Worm (Caenorhabditis elegans) whole organism, young adult: ENCODE measurements around the gene F40F9.3.

Source experiments
- B0261.1 ChIP-seq: sonication (generic microtip); optimal IDR thresholded peaks from 2 replicates; lab custom pipeline; 2016; ENCODE audit warnings: mild to moderate bottlenecking, missing genetic modification characterization, moderate library complexity, missing compliant biosample characterization
- ama-1 ChIP-seq, 3 experiments: fragments of 150-350 bp in 1 of 3; sonication (generic microtip) in 2 of 3; optimal IDR thresholded peaks; 2 replicates each; lab custom pipeline; 2014 to 2018; ENCODE audit warnings: missing biosample characterization in 2 of 3, missing genetic modification characterization in 2 of 3, missing genetic modification reagents in 2 of 3
- egrh-3 ChIP-seq: fragments of 200-800 bp; sonication (Bioruptor generic); IDR thresholded peaks from 2 replicates; pipeline ENCODE4 v1.3.6; 2022; ENCODE audit warnings: missing genetic modification reagents, missing genetic modification characterization, missing compliant biosample characterization
- lin-40 ChIP-seq: sonication (generic microtip); optimal IDR thresholded peaks from 2 replicates; lab custom pipeline; 2016; ENCODE audit warnings: missing genetic modification characterization, mild to moderate bottlenecking, missing compliant biosample characterization, missing genotype, missing genetic modification reagents
- lin-54 ChIP-seq: fragments of 200-800 bp; sonication (Bioruptor generic); optimal IDR thresholded peaks from 2 replicates; lab custom pipeline; 2018; ENCODE audit warnings: mild to moderate bottlenecking, missing genetic modification characterization, missing compliant biosample characterization
- mcd-1 ChIP-seq: fragments of 200-800 bp; sonication (Bioruptor generic); IDR thresholded peaks from 2 replicates; pipeline ENCODE4 v1.3.6; 2022; ENCODE audit warnings: missing genetic modification reagents, missing genetic modification characterization, missing compliant biosample characterization
- nfya-1 ChIP-seq: sonication (generic microtip); optimal IDR thresholded peaks from 2 replicates; lab custom pipeline; 2017; ENCODE audit warnings: antibody characterized with exemption, missing compliant biosample characterization, missing genetic modification characterization, borderline replicate concordance; ENCODE audit not compliant: insufficient read depth
- nhr-27 ChIP-seq: fragments of 200-800 bp; sonication (Bioruptor generic); optimal IDR thresholded peaks from 2 replicates; lab custom pipeline; 2018; ENCODE audit warnings: mild to moderate bottlenecking, missing genetic modification characterization, moderate library complexity, missing compliant biosample characterization
- pbrm-1 ChIP-seq: fragments of 200-800 bp; sonication (Bioruptor generic); IDR thresholded peaks from 2 replicates; pipeline ENCODE4 v1.3.6; 2022; ENCODE audit warnings: missing genetic modification reagents, missing genetic modification characterization, missing compliant biosample characterization
- rcor-1 ChIP-seq: fragments of 200-800 bp; sonication (Bioruptor generic); IDR thresholded peaks from 2 replicates; pipeline ENCODE4 v1.3.6; 2022; ENCODE audit warnings: missing genetic modification reagents, missing genetic modification characterization, missing compliant biosample characterization
- snpc-3.4 ChIP-seq: sonication (generic microtip); optimal IDR thresholded peaks from 2 replicates; lab custom pipeline; 2017; ENCODE audit warnings: missing genetic modification characterization, mild to moderate bottlenecking, missing compliant biosample characterization, antibody characterized with exemption, moderate library complexity, missing genotype, missing genetic modification reagents

DNA sequence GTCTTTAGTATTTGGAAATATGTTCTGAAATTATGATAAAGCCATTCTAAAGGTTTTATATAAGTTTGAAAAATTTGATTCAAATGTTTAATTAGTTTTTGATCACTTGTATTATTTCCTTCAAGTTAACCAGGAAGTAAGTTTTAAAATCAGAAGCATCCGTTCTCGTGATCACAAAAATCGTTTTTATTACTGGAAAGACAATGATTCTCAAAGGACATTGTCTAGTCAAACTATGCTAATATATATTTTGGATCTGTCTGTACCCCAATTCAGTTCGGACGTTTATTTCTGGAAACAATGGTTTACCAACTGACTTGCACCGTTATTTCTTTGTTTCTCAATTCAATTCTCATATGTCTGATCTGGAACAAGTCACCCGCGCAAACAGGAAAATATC lies 1.4 kb downstream of the F40F9.3 start, which contains the start of gene str-188:
- no peak for TF ChIP-seq ama-1 (optimal IDR thresholded peaks at IDR 0.05; lab: Kevin White, UChicago)
- TF ChIP-seq ama-1 (GFP tag; optimal IDR thresholded peaks at IDR 0.05; lab: Kevin White, UChicago) = no peak
- no peak for TF ChIP-seq nfya-1 (tag; lab: Kevin White, UChicago)
- no peak for TF ChIP-seq nhr-27 (tag; lab: Kevin White, UChicago)
- no peak for TF ChIP-seq lin-54
- no peak for TF ChIP-seq rcor-1 (GFP tag; lab: Robert Waterston, UW)
- no peak for TF ChIP-seq B0261.1 (tag; lab: Kevin White, UChicago)
- TF ChIP-seq lin-40 (tag; lab: Kevin White, UChicago) = no peak
- no peak for TF ChIP-seq snpc-3.4 (tag; lab: Kevin White, UChicago)
- TF ChIP-seq pbrm-1 = no peak
- TF ChIP-seq mcd-1 = no peak
- TF ChIP-seq egrh-3 = no peak
